Fruit fly (Drosophila melanogaster) whole organism, embryonic: ENCODE results near the gene CG8117.

Experiments
- Abd-B ChIP-seq: fragments of 200-800 bp; sonication (Bioruptor generic); optimal IDR thresholded peaks from 2 replicates; lab custom pipeline; 2018; ENCODE audit warnings: missing biosample characterization, mild to moderate bottlenecking, missing genetic modification characterization, moderate library complexity
- Ada2b ChIP-seq: fragments of 200-800 bp; sonication (Bioruptor generic); IDR thresholded peaks from 2 replicates; pipeline ENCODE4 v1.3.6; 2022; ENCODE audit warnings: missing biosample characterization, missing genetic modification characterization
- BEAF-32 ChIP-seq: fragments of 200-800 bp; sonication (Bioruptor generic); optimal IDR thresholded peaks from 3 replicates; lab custom pipeline; 2017; ENCODE audit warnings: missing biosample characterization, missing genetic modification characterization, mild to moderate bottlenecking, moderate library complexity, missing genetic modification reagents
- Bgb ChIP-seq: fragments of 200-800 bp; sonication (Bioruptor generic); IDR thresholded peaks from 2 replicates; pipeline ENCODE4 v1.3.6; 2022; ENCODE audit warnings: missing biosample characterization, missing genetic modification characterization; ENCODE audit not compliant: partially characterized antibody
- CG10267 ChIP-seq: fragments of 200-800 bp; sonication (Bioruptor generic); optimal IDR thresholded peaks from 2 replicates; lab custom pipeline; 2018; ENCODE audit warnings: missing biosample characterization, mild to moderate bottlenecking, missing genetic modification characterization, moderate library complexity
- CG10321 ChIP-seq: fragments of 200-800 bp; sonication (Bioruptor generic); IDR thresholded peaks from 2 replicates; pipeline ENCODE4 v1.3.6; 2022; ENCODE audit warnings: missing biosample characterization, missing genetic modification characterization
- CG10366 ChIP-seq: fragments of 200-800 bp; sonication (Bioruptor generic); IDR thresholded peaks from 2 replicates; pipeline ENCODE4 v1.3.6; 2022; ENCODE audit warnings: missing biosample characterization, missing genetic modification characterization
- CG10654 ChIP-seq: fragments of 200-800 bp; sonication (Bioruptor generic); optimal IDR thresholded peaks from 2 replicates; lab custom pipeline; 2016; ENCODE audit warnings: missing biosample characterization, missing genetic modification characterization
- CG11504 ChIP-seq: fragments of 200-800 bp; sonication (Bioruptor generic); optimal IDR thresholded peaks from 3 replicates; lab custom pipeline; 2019; ENCODE audit warnings: missing biosample characterization, mild to moderate bottlenecking, missing genetic modification characterization, moderate library complexity
- CG12236 ChIP-seq: fragments of 200-800 bp; sonication (Bioruptor generic); optimal IDR thresholded peaks from 2 replicates; lab custom pipeline; 2016; ENCODE audit warnings: missing biosample characterization, missing genetic modification characterization
- CG12744 ChIP-seq: fragments of 200-800 bp; sonication (Bioruptor generic); optimal IDR thresholded peaks from 2 replicates; lab custom pipeline; 2016; ENCODE audit warnings: missing biosample characterization, missing genetic modification characterization
- CG14014 ChIP-seq: fragments of 200-800 bp; sonication (Bioruptor generic); IDR thresholded peaks from 2 replicates; pipeline ENCODE4 v1.3.6; 2022; ENCODE audit warnings: missing biosample characterization, missing genetic modification characterization
- CG15601 ChIP-seq: fragments of 200-800 bp; sonication (Bioruptor generic); optimal IDR thresholded peaks from 3 replicates; lab custom pipeline; 2019; ENCODE audit warnings: missing biosample characterization, mild to moderate bottlenecking, missing genetic modification characterization, moderate library complexity
- CG18764 ChIP-seq: fragments of 200-800 bp; sonication (Bioruptor generic); optimal IDR thresholded peaks from 3 replicates; lab custom pipeline; 2016; ENCODE audit warnings: missing biosample characterization, missing genetic modification characterization
- CG32532 ChIP-seq: fragments of 200-800 bp; sonication (Bioruptor generic); IDR thresholded peaks from 2 replicates; pipeline ENCODE4 v1.3.6; 2022; ENCODE audit warnings: missing biosample characterization, missing genetic modification characterization
- CG32767 ChIP-seq: fragments of 200-800 bp; sonication (Bioruptor generic); IDR thresholded peaks from 2 replicates; pipeline ENCODE4 v1.3.6; 2022; ENCODE audit warnings: missing biosample characterization, missing genetic modification characterization
- CG34422 ChIP-seq: fragments of 200-800 bp; sonication (Bioruptor generic); IDR thresholded peaks from 3 replicates; pipeline ENCODE4 v1.3.6; 2022; ENCODE audit warnings: missing biosample characterization, missing genetic modification characterization
- CG3847 ChIP-seq: fragments of 200-800 bp; sonication (Bioruptor generic); IDR thresholded peaks from 2 replicates; pipeline ENCODE4 v1.3.6; 2022; ENCODE audit warnings: missing biosample characterization, missing genetic modification characterization
- CG4282 ChIP-seq: fragments of 200-800 bp; sonication (Bioruptor generic); optimal IDR thresholded peaks from 2 replicates; lab custom pipeline; 2016; ENCODE audit warnings: missing biosample characterization, missing genetic modification characterization
- CG6791 ChIP-seq: fragments of 200-800 bp; sonication (Bioruptor generic); IDR thresholded peaks from 3 replicates; pipeline ENCODE4 v1.3.6; 2022; ENCODE audit warnings: missing biosample characterization, missing genetic modification characterization; ENCODE audit not compliant: partially characterized antibody
- CG7963 ChIP-seq: fragments of 200-800 bp; sonication (Bioruptor generic); IDR thresholded peaks from 3 replicates; pipeline ENCODE4 v1.3.6; 2022; ENCODE audit warnings: missing biosample characterization, missing genetic modification characterization; ENCODE audit not compliant: partially characterized antibody
- Chrac-16 ChIP-seq: fragments of 200-800 bp; sonication (Bioruptor generic); optimal IDR thresholded peaks from 3 replicates; lab custom pipeline; 2016; ENCODE audit warnings: missing biosample characterization, missing genetic modification characterization
- Doc2 ChIP-seq: fragments of 200-800 bp; sonication (Bioruptor generic); IDR thresholded peaks from 2 replicates; pipeline ENCODE4 v1.3.6; 2022; ENCODE audit warnings: missing biosample characterization, missing genetic modification characterization
- Doc3 ChIP-seq: fragments of 200-800 bp; sonication (Bioruptor generic); IDR thresholded peaks from 3 replicates; pipeline ENCODE4 v1.3.6; 2022; ENCODE audit warnings: missing biosample characterization, missing genetic modification characterization; ENCODE audit not compliant: partially characterized antibody
- Hr39 ChIP-seq: fragments of >200 bp; optimal IDR thresholded peaks from 2 replicates; lab custom pipeline; 2017
- Hr78 ChIP-seq, 2 experiments: fragments of 200-800 bp in 1 of 2; fragments of >200 bp in 1 of 2; sonication (Bioruptor generic) in 1 of 2; optimal IDR thresholded peaks; 2 replicates each; lab custom pipeline; 2017 to 2019; ENCODE audit warnings: missing biosample characterization in 2 of 2, missing genetic modification characterization in 2 of 2, mild to moderate bottlenecking in 1 of 2, moderate library complexity in 1 of 2
- MTF-1 ChIP-seq: fragments of 200-800 bp; sonication (Bioruptor generic); optimal IDR thresholded peaks from 2 replicates; lab custom pipeline; 2018; ENCODE audit warnings: missing biosample characterization, mild to moderate bottlenecking, missing genetic modification characterization, borderline replicate concordance
- Max ChIP-seq: fragments of 200-800 bp; sonication (Bioruptor generic); optimal IDR thresholded peaks from 2 replicates; lab custom pipeline; 2016; ENCODE audit warnings: missing biosample characterization, mild to moderate bottlenecking, missing genetic modification characterization
- Mes4 ChIP-seq: fragments of 200-800 bp; sonication (Bioruptor generic); optimal IDR thresholded peaks from 2 replicates; lab custom pipeline; 2016; ENCODE audit warnings: missing biosample characterization, missing genetic modification characterization
- NC2α ChIP-seq: fragments of 200-800 bp; sonication (Bioruptor generic); optimal IDR thresholded peaks from 2 replicates; lab custom pipeline; 2016; ENCODE audit warnings: missing biosample characterization, missing genetic modification characterization
- Ptx1 ChIP-seq: fragments of 200-800 bp; sonication (Bioruptor generic); IDR thresholded peaks from 2 replicates; pipeline ENCODE4 v1.3.6; 2022; ENCODE audit warnings: missing biosample characterization, missing genetic modification characterization
- Sry-β ChIP-seq: fragments of 200-800 bp; sonication (Bioruptor generic); optimal IDR thresholded peaks from 2 replicates; lab custom pipeline; 2018; ENCODE audit warnings: missing biosample characterization, mild to moderate bottlenecking, missing genetic modification characterization, moderate library complexity
- TFAM ChIP-seq: fragments of 200-800 bp; sonication (Bioruptor generic); optimal IDR thresholded peaks from 2 replicates; lab custom pipeline; 2017; ENCODE audit warnings: missing biosample characterization, missing genetic modification characterization, inconsistent platforms
- Tbp ChIP-seq: fragments of >200 bp; optimal IDR thresholded peaks from 2 replicates; lab custom pipeline; 2018; ENCODE audit warnings: missing biosample characterization, missing genetic modification characterization
- abd-A ChIP-seq: fragments of 200-800 bp; sonication (Bioruptor generic); optimal IDR thresholded peaks from 3 replicates; lab custom pipeline; 2019; ENCODE audit warnings: missing biosample characterization, mild to moderate bottlenecking, missing genetic modification characterization, moderate library complexity
- amos ChIP-seq: fragments of 200-800 bp; sonication (Bioruptor generic); IDR thresholded peaks from 2 replicates; pipeline ENCODE4 v1.3.6; 2022; ENCODE audit warnings: missing biosample characterization, missing genetic modification characterization; ENCODE audit not compliant: partially characterized antibody
- cato ChIP-seq: fragments of 200-800 bp; sonication (Bioruptor generic); optimal IDR thresholded peaks from 2 replicates; lab custom pipeline; 2016; ENCODE audit warnings: missing biosample characterization, missing genetic modification characterization, borderline replicate concordance
- cwo ChIP-seq: fragments of 200-800 bp; sonication (Bioruptor generic); optimal IDR thresholded peaks from 3 replicates; lab custom pipeline; 2017; ENCODE audit warnings: missing biosample characterization, missing genetic modification characterization, mild to moderate bottlenecking, moderate library complexity, missing genetic modification reagents
- dimm ChIP-seq: fragments of 200-800 bp; sonication (Bioruptor generic); IDR thresholded peaks from 2 replicates; pipeline ENCODE4 v1.3.6; 2022; ENCODE audit warnings: missing biosample characterization, missing genetic modification characterization
- fd96Cb ChIP-seq: fragments of 200-800 bp; sonication (Bioruptor generic); optimal IDR thresholded peaks from 2 replicates; lab custom pipeline; 2018; ENCODE audit warnings: missing biosample characterization, mild to moderate bottlenecking, missing genetic modification characterization, moderate library complexity
- lab ChIP-seq: fragments of 200-800 bp; sonication (Bioruptor generic); optimal IDR thresholded peaks from 3 replicates; lab custom pipeline; 2017; ENCODE audit warnings: missing biosample characterization, missing genetic modification characterization, mild to moderate bottlenecking, moderate library complexity, missing genetic modification reagents
- lilli ChIP-seq: fragments of 200-800 bp; sonication (Bioruptor generic); optimal IDR thresholded peaks from 3 replicates; lab custom pipeline; 2016; ENCODE audit warnings: missing biosample characterization, missing genetic modification characterization
- nerfin-2 ChIP-seq: fragments of 200-800 bp; sonication (Bioruptor generic); IDR thresholded peaks from 2 replicates; pipeline ENCODE4 v1.3.6; 2022; ENCODE audit warnings: missing biosample characterization, missing genetic modification characterization; ENCODE audit not compliant: partially characterized antibody
- odd ChIP-seq: fragments of 200-800 bp; sonication (Bioruptor generic); optimal IDR thresholded peaks from 2 replicates; lab custom pipeline; 2017; ENCODE audit warnings: missing biosample characterization, mild to moderate bottlenecking, missing genetic modification characterization
- otp ChIP-seq: fragments of 200-800 bp; sonication (Bioruptor generic); IDR thresholded peaks from 3 replicates; pipeline ENCODE4, ENCODE4 v1.3.6; 2022; ENCODE audit warnings: missing biosample characterization, missing genetic modification characterization
- rib ChIP-seq: fragments of 200-800 bp; sonication (Bioruptor generic); IDR thresholded peaks from 2 replicates; pipeline ENCODE4 v1.3.6; 2022; ENCODE audit warnings: missing biosample characterization, missing genetic modification characterization
- slou ChIP-seq: fragments of 200-800 bp; sonication (Bioruptor generic); optimal IDR thresholded peaks from 3 replicates; lab custom pipeline; 2016; ENCODE audit warnings: missing biosample characterization, missing genetic modification characterization
- sug ChIP-seq: fragments of 200-800 bp; optimal IDR thresholded peaks from 2 replicates; lab custom pipeline; 2019; ENCODE audit warnings: missing biosample characterization, mild to moderate bottlenecking, missing genetic modification characterization, moderate library complexity
- tll ChIP-seq, 2 experiments: fragments of 200-800 bp in 1 of 2; fragments of >200 bp in 1 of 2; sonication (Bioruptor generic) in 1 of 2; optimal IDR thresholded peaks; 2 replicates each; lab custom pipeline; 2017 to 2019; ENCODE audit warnings: missing biosample characterization in 2 of 2, missing genetic modification characterization in 2 of 2, mild to moderate bottlenecking in 1 of 2, moderate library complexity in 1 of 2
- usp ChIP-seq: fragments of >200 bp; optimal IDR thresholded peaks from 2 replicates; lab custom pipeline; 2017; ENCODE audit warnings: missing biosample characterization, missing genetic modification characterization

The CG8117 gene

DNA sequence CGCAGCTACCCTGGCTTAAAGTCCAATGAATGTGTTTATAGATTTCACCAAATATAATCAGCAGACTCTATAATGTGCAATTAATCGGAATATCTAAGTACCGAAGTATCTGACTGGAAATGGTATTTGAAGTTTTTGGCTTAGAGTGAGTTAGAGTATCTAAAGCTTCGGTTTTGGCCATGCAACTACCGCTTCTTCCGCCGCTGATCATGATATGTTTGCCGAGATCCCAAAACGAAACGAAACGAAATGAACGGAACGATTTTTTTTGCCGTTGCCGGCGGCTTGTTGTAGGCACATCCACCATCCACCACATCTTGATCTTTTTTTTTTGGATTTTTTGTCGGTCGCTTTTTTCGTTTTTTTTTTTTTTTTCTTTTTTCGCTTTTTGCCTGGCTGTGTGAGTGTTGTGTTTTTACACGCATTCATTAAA lies 21.0 kb upstream of the CG8117 start (continued):
- TF ChIP-seq Sry-β (GFP tag; lab: Kevin White, UChicago) (no peak), lilli (GFP tag; lab: Kevin White, UChicago) (peak; percentile 76), CG32767 (GFP tag; lab: Robert Waterston, UW) (peak; percentile 74), CG10321 (GFP tag; lab: Robert Waterston, UW) (peak; percentile 50; the same call in 1 of the 2 replicates), Hr39 (lab: Kevin White, UChicago) (no peak), CG14014 (GFP tag; lab: Robert Waterston, UW) (peak; percentile 89), nerfin-2 (no peak), CG18764 (GFP tag; lab: Kevin White, UChicago) (peak; percentile 66), Hr78 (GFP tag; optimal IDR thresholded peaks at IDR 0.05; lab: Kevin White, UChicago) (peak in 1 of 2 experiments; percentile 41), BEAF-32 (GFP tag; lab: Kevin White, UChicago) (no peak), CG4282 (peak; percentile 37), TFAM (no peak), cwo (GFP tag; lab: Kevin White, UChicago) (peak; percentile 72), CG7963 (GFP tag; lab: Robert Waterston, UW) (no peak), CG34422 (GFP tag; lab: Robert Waterston, UW) (peak; percentile 64; the same call in 2 of the 3 replicates), dimm (GFP tag; lab: Robert Waterston, UW) (peak; percentile 58; the same call in 1 of the 2 replicates), CG10366 (GFP tag; lab: Robert Waterston, UW) (peak; percentile 88), Ptx1 (GFP tag; lab: Robert Waterston, UW) (peak; percentile 89), CG10654 (GFP tag; lab: Kevin White, UChicago) (peak; percentile 56), CG3847 (GFP tag; lab: Robert Waterston, UW) (peak; percentile 85), Abd-B (GFP tag; lab: Kevin White, UChicago) (peak; percentile 68), Doc2 (GFP tag; lab: Robert Waterston, UW) (peak; percentile 32; the same call in 1 of the 2 replicates), CG10267 (tag; lab: Kevin White, UChicago) (peak; percentile 52), Bgb (no peak), slou (peak; percentile 55), CG12744 (GFP tag; lab: Kevin White, UChicago) (no peak), Mes4 (GFP tag; lab: Kevin White, UChicago) (peak; percentile 42), NC2α (GFP tag; lab: Kevin White, UChicago) (no peak), sug (tag; lab: Kevin White, UChicago) (peak; percentile 58), CG12236 (GFP tag; lab: Kevin White, UChicago) (no peak), Max (GFP tag; lab: Kevin White, UChicago) (no peak), Doc3 (GFP tag; lab: Robert Waterston, UW) (no peak), MTF-1 (GFP tag; lab: Kevin White, UChicago) (peak; percentile 12), cato (GFP tag; lab: Kevin White, UChicago) (peak; percentile 67), Tbp (no peak), CG32532 (GFP tag; lab: Robert Waterston, UW) (peak; percentile 89), Ada2b (GFP tag; lab: Robert Waterston, UW) (peak; percentile 91), CG15601 (peak; percentile 33), fd96Cb (tag; lab: Kevin White, UChicago) (peak; percentile 80), odd (GFP tag; lab: Kevin White, UChicago) (peak; percentile 47), tll (GFP tag; optimal IDR thresholded peaks at IDR 0.05; lab: Kevin White, UChicago) (no peak), usp (GFP tag; lab: Kevin White, UChicago) (no peak), otp (GFP tag; lab: Robert Waterston, UW) (peak; percentile 78), lab (GFP tag; lab: Kevin White, UChicago) (peak; percentile 87), abd-A (tag; lab: Kevin White, UChicago) (no peak), CG11504 (tag; lab: Kevin White, UChicago) (peak; percentile 89), amos (GFP tag; lab: Robert Waterston, UW) (no peak), rib (GFP tag; lab: Robert Waterston, UW) (peak; percentile 72; the same call in 1 of the 2 replicates), Chrac-16 (GFP tag; lab: Kevin White, UChicago) (peak; percentile 51), CG6791 (no peak)
